Fruit fly (Drosophila melanogaster) Kc167 (cell line): Measurements from ENCODE around the gene CG12539.

Source experiments
- Myc ChIP-seq: fragments of >200 bp; optimal IDR thresholded peaks from 2 replicates; lab custom pipeline; 2017; ENCODE audit warnings: missing external identifiers
- Sin3A ChIP-seq: fragments of >200 bp; optimal IDR thresholded peaks from 2 replicates; lab custom pipeline; 2018; ENCODE audit warnings: missing external identifiers
- psq ChIP-seq: fragments of >200 bp; optimal IDR thresholded peaks from 2 replicates; lab custom pipeline; 2017; ENCODE audit warnings: missing external identifiers

DNA sequence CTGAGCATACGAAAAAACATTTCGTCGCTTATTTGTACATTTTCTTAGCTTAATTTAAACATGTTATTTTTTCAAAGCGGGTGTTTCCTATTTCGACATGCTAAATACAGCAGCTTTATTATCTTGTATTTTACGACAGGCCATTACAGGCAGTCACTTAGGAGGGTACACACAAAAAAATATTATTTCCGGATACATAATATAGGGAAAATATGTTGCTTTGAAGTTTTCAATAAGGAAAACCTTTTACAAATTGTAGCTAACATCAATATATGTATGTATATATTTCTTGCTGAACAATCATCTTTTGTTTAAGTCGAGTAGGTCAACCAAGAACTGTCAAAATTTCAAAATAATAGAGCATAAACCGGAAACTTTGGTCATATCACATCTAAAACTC is 14.4 kb upstream of the CG12539 start, which contains the start of gene CG46399:
- TF ChIP-seq psq (lab: Kevin White, UChicago) (no peak), Myc (lab: Kevin White, UChicago) (no peak), Sin3A (lab: Kevin White, UChicago) (no peak)
